Fruit fly (Drosophila melanogaster): ENCODE results near the gene CG15169.

The CG15169 gene

DNA sequence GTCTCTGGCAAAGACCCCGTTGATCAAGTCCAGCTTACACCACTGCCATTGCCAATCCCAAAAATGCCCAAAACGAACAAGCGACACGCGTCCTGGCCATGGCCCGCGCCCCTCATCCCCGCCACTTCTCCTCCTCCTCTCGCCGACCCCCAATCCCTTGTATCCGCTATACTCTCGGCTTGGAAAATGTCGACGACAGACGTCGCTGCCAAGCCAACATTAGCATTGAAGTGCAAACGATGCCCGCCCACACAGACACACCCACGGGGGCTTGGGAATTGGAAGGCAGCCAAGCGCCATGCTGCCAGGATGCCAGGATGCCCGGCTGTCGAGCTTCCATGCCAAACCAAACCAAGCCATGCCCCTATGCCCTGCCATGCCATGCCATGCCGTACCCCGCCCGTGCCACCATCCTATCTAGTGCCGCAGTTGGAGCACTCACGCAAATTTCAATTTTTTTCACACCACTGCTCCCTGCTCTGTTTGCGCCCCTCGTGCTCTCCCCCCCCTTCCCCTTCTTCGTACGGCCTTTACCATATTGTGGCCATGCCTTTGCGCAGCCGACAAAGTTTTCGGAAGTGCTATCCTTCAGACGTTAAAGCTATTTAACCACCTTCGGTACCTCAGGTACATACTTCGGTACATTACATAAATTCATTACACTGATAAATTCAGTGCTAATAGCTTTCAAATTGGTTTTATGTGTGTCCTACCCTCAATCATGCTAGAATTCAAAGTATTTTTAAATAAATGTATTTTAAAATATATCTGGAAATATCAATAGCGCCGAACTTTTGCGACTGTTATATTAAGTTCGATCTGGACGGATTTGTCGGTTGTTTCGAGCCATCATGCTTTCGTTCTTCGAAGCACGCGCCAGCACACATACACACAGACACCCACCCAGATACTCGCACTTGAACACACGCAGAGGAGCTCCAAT is 30.7 kb downstream of the CG15169 start (continued):
- no peak for TF ChIP-seq pzg (GFP tag; optimal IDR thresholded peaks at IDR 0.05)
- peak; percentile 86 for TF ChIP-seq tgo (GFP tag; IDR thresholded peaks at IDR 0.05)
- no peak for TF ChIP-seq CG12744 (GFP tag; optimal IDR thresholded peaks at IDR 0.05)
- peak in 1 of 2 experiments; percentile 41 for TF ChIP-seq Pdp1 (GFP tag; optimal IDR thresholded peaks at IDR 0.05)
- 0 out of 2 replicates have a peak, but pooled peaks have one; percentile 39 for TF ChIP-seq stc (GFP tag; IDR thresholded peaks at IDR 0.05)
- no peak for TF ChIP-seq Doc3 (GFP tag; IDR thresholded peaks at IDR 0.05; ENCODE audit: partially characterized antibody)
- no peak for TF ChIP-seq tx (GFP tag; optimal IDR thresholded peaks at IDR 0.05)
- no peak for TF ChIP-seq CkIIα-i1 (GFP tag; IDR thresholded peaks at IDR 0.05)
- TF ChIP-seq eve (GFP tag; optimal IDR thresholded peaks at IDR 0.05), result no peak
- TF ChIP-seq Nf-YA (GFP tag; IDR thresholded peaks at IDR 0.05), result peak; percentile 38; the same call in 1 of the 2 replicates
- peak; percentile 71 for TF ChIP-seq Nf-YC (tag; optimal IDR thresholded peaks at IDR 0.05)
- TF ChIP-seq Ptx1 (GFP tag; IDR thresholded peaks at IDR 0.05), result peak; percentile 86
- peak; percentile 31 for TF ChIP-seq schlank (tag; optimal IDR thresholded peaks at IDR 0.05)
- TF ChIP-seq CG11504 (tag; optimal IDR thresholded peaks at IDR 0.05), result peak; percentile 86
- no peak for TF ChIP-seq Bgb (GFP tag; IDR thresholded peaks at IDR 0.05; ENCODE audit: partially characterized antibody)
- TF ChIP-seq D (optimal IDR thresholded peaks at IDR 0.05), result no peak
- peak; percentile 68 for TF ChIP-seq D (GFP tag; optimal IDR thresholded peaks at IDR 0.05)
- peak; percentile 67 for TF ChIP-seq CG15011 (GFP tag; optimal IDR thresholded peaks at IDR 0.05)
- TF ChIP-seq peb (GFP tag; IDR thresholded peaks at IDR 0.05), result no peak; the same call in 1 of the 2 replicates
- peak in 1 of 2 experiments; percentile 80 for TF ChIP-seq Eip74EF (GFP tag; optimal IDR thresholded peaks at IDR 0.05)
- TF ChIP-seq unc-4 (GFP tag; IDR thresholded peaks at IDR 0.05; ENCODE audit: partially characterized antibody), result no peak
- no peak for TF ChIP-seq CG7271 (tag; optimal IDR thresholded peaks at IDR 0.05)
- no peak for TF ChIP-seq dimm (GFP tag; IDR thresholded peaks at IDR 0.05)
- TF ChIP-seq CG2199 (GFP tag; IDR thresholded peaks at IDR 0.05), result 0 out of 3 replicates have a peak, but pooled peaks have one; percentile 43
- TF ChIP-seq CG12104 (GFP tag; optimal IDR thresholded peaks at IDR 0.05), result peak; percentile 51
- TF ChIP-seq sug (tag; optimal IDR thresholded peaks at IDR 0.05), result peak; percentile 85
- TF ChIP-seq CG1792 (GFP tag; optimal IDR thresholded peaks at IDR 0.05), result no peak
- peak; percentile 84 for TF ChIP-seq CG18619 (GFP tag; optimal IDR thresholded peaks at IDR 0.05)
- no peak for TF ChIP-seq CG3163 (GFP tag; optimal IDR thresholded peaks at IDR 0.05)
- TF ChIP-seq Mrtf (GFP tag; IDR thresholded peaks at IDR 0.05), result 0 out of 3 replicates have a peak, but pooled peaks have one; percentile 26
- TF ChIP-seq CG14014 (GFP tag; IDR thresholded peaks at IDR 0.05), result peak; percentile 76
- peak; percentile 85 for TF ChIP-seq CG1529 (GFP tag; optimal IDR thresholded peaks at IDR 0.05)
- peak; percentile 72 for TF ChIP-seq Atf6 (GFP tag; IDR thresholded peaks at IDR 0.05)
- peak; percentile 89 for TF ChIP-seq CG13424 (tag; optimal IDR thresholded peaks at IDR 0.05)
- TF ChIP-seq CG17385 (GFP tag; optimal IDR thresholded peaks at IDR 0.05), result peak; percentile 83
- TF ChIP-seq amos (GFP tag; IDR thresholded peaks at IDR 0.05; ENCODE audit: partially characterized antibody), result 0 out of 2 replicates have a peak, but pooled peaks have one; percentile 23
- no peak for TF ChIP-seq tna (GFP tag; IDR thresholded peaks at IDR 0.05; ENCODE audit: partially characterized antibody)
- no peak for TF ChIP-seq luna (GFP tag; optimal IDR thresholded peaks at IDR 0.05)
- no peak for TF ChIP-seq gfzf (GFP tag; optimal IDR thresholded peaks at IDR 0.05)
- TF ChIP-seq CG12155 (GFP tag; optimal IDR thresholded peaks at IDR 0.05), result peak; percentile 59
- TF ChIP-seq disco-r (GFP tag; optimal IDR thresholded peaks at IDR 0.05), result no peak
- TF ChIP-seq CG6765 (GFP tag; optimal IDR thresholded peaks at IDR 0.05), result peak; percentile 23
- TF ChIP-seq CG14667 (GFP tag; IDR thresholded peaks at IDR 0.05), result peak; percentile 36
- peak; percentile 25 for TF ChIP-seq Mad (GFP tag; optimal IDR thresholded peaks at IDR 0.05)
- TF ChIP-seq phol (tag; optimal IDR thresholded peaks at IDR 0.05), result peak; percentile 76
- TF ChIP-seq fd96Cb (tag; optimal IDR thresholded peaks at IDR 0.05), result peak; percentile 73
- TF ChIP-seq repo (GFP tag; optimal IDR thresholded peaks at IDR 0.05), result no peak
- TF ChIP-seq ap (GFP tag; IDR thresholded peaks at IDR 0.05), result peak; percentile 38; the same call in 1 of the 2 replicates

All from whole organism, embryonic.